Fruit fly (Drosophila melanogaster): ENCODE results near the gene CG34175.

DNA sequence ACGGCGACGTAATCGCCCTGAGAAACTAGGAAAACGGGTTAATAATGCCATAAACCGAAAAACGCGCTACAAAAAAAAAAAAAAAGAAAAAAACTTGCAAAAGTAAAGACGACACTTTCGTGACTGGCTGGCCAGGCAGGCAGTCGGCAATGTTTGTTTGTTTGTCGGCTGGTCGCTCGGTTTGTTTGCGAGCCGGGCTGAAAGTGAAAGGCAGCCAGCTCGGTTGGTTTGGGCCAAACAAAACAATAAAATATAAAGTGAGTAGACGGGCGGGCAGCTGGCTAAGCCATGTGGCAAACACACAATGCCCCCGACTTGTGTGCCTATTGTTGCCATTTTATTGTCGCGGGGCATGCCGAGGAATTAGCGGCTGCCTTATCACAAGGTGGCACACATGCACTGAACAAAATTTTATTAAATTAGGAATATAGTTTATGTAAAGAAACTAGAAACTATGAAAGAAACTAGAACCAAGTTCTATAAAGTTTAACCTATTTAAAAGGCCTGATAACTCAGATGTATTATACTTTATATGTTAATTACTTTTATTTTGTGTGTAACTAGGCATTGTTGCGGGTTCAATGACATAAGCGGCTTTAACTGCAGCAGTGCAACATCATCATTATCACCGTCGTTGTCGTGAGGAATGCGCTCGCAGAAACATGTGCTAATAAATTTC, 30.7 kb downstream of the CG34175 start:
- no peak for TF ChIP-seq zfh2 (GFP tag; optimal IDR thresholded peaks at IDR 0.05)
- TF ChIP-seq CG1602 (GFP tag; optimal IDR thresholded peaks at IDR 0.05) = no peak
- no peak for TF ChIP-seq sima (GFP tag; optimal IDR thresholded peaks at IDR 0.05)
- no peak for TF ChIP-seq Gug (GFP tag; IDR thresholded peaks at IDR 0.05)
- no peak for TF ChIP-seq Ets97D (GFP tag; optimal IDR thresholded peaks at IDR 0.05)
- no peak for TF ChIP-seq CG4730 (GFP tag; IDR thresholded peaks at IDR 0.05)
- no peak for TF ChIP-seq Mad (GFP tag; optimal IDR thresholded peaks at IDR 0.05)
